Worm (Caenorhabditis elegans) whole organism, L1 larva: Measurements from ENCODE around the gene T05D4.5.
A peak's percentile ranks its signal among the peaks of the same experiment; 100 is the strongest.

Source experiments
- C16A3.4 ChIP-seq: fragments of 150-350 bp; optimal IDR thresholded peaks from 2 replicates; lab custom pipeline; 2014; ENCODE audit warnings: missing biosample characterization, missing genetic modification characterization
- F16B12.6 ChIP-seq: fragments of 150-350 bp; optimal IDR thresholded peaks from 2 replicates; lab custom pipeline; 2014; ENCODE audit warnings: missing biosample characterization, missing genetic modification characterization
- aha-1 ChIP-seq: fragments of 150-350 bp; optimal IDR thresholded peaks from 2 replicates; lab custom pipeline; 2014; ENCODE audit warnings: missing biosample characterization, missing genetic modification characterization
- alr-1 ChIP-seq: fragments of 200-800 bp; sonication (Bioruptor generic); optimal IDR thresholded peaks from 2 replicates; lab custom pipeline; 2018; ENCODE audit warnings: borderline replicate concordance, mild to moderate bottlenecking, missing genetic modification characterization, missing compliant biosample characterization
- ama-1 ChIP-seq: fragments of 150-350 bp; optimal IDR thresholded peaks from 2 replicates; lab custom pipeline; 2014
- blmp-1 ChIP-seq: fragments of 150-350 bp; optimal IDR thresholded peaks from 2 replicates; lab custom pipeline; 2014; ENCODE audit warnings: missing biosample characterization, missing genetic modification characterization
- ceh-63 ChIP-seq: fragments of 200-800 bp; sonication (Bioruptor generic); optimal IDR thresholded peaks from 2 replicates; lab custom pipeline; 2018; ENCODE audit warnings: mild to moderate bottlenecking, missing genetic modification characterization, missing compliant biosample characterization
- ceh-8 ChIP-seq: fragments of 200-800 bp; sonication (Bioruptor generic); optimal IDR thresholded peaks from 2 replicates; lab custom pipeline; 2018; ENCODE audit warnings: mild to moderate bottlenecking, missing genetic modification characterization, moderate library complexity, missing compliant biosample characterization
- ceh-82 ChIP-seq, 3 experiments: fragments of 150-350 bp in 1 of 3; sonication (generic microtip) in 2 of 3; optimal IDR thresholded peaks; 2 replicates each; lab custom pipeline; 2014 to 2017; ENCODE audit warnings: missing biosample characterization in 3 of 3, missing genetic modification characterization in 3 of 3
- efl-3 ChIP-seq: fragments of 200-800 bp; sonication (Bioruptor generic); optimal IDR thresholded peaks from 2 replicates; lab custom pipeline; 2018; ENCODE audit warnings: mild to moderate bottlenecking, missing genetic modification characterization, missing compliant biosample characterization
- egl-27 ChIP-seq, 2 experiments: fragments of 150-350 bp in 1 of 2; sonication (generic microtip); optimal IDR thresholded peaks; 3 replicates each; lab custom pipeline; 2017 to 2018; ENCODE audit warnings: missing biosample characterization in 2 of 2, missing genetic modification characterization in 2 of 2, missing genetic modification reagents in 2 of 2
- elt-2 ChIP-seq: sonication (generic microtip); optimal IDR thresholded peaks from 2 replicates; lab custom pipeline; 2016; ENCODE audit warnings: missing genetic modification characterization, mild to moderate bottlenecking, inconsistent platforms, missing compliant biosample characterization, missing genetic modification reagents
- ets-5 ChIP-seq: fragments of 200-800 bp; sonication (Bioruptor generic); IDR thresholded peaks from 2 replicates; pipeline ENCODE4 v1.3.6; 2022; ENCODE audit warnings: missing genetic modification characterization, missing compliant biosample characterization
- grh-1 ChIP-seq: fragments of 200-800 bp; sonication (Bioruptor generic); IDR thresholded peaks from 2 replicates; pipeline ENCODE4 v1.3.6; 2022; ENCODE audit warnings: missing genetic modification reagents, missing genetic modification characterization, missing compliant biosample characterization
- hlh-4 ChIP-seq: sonication (generic microtip); optimal IDR thresholded peaks from 2 replicates; lab custom pipeline; 2016; ENCODE audit warnings: mild to moderate bottlenecking, missing genetic modification characterization, missing compliant biosample characterization
- irx-1 ChIP-seq: sonication (generic microtip); optimal IDR thresholded peaks from 2 replicates; lab custom pipeline; 2016; ENCODE audit warnings: missing genetic modification characterization, missing compliant biosample characterization
- lin-13 ChIP-seq: fragments of 150-350 bp; optimal IDR thresholded peaks from 2 replicates; lab custom pipeline; 2014; ENCODE audit warnings: missing biosample characterization, missing genetic modification reagents, missing genetic modification characterization
- lin-35 ChIP-seq, 2 experiments: fragments of 150-350 bp; optimal IDR thresholded peaks; 2 replicates each; lab custom pipeline; 2014; ENCODE audit warnings: missing biosample characterization in 2 of 2, missing genetic modification characterization in 2 of 2, missing genetic modification reagents in 2 of 2
- lsy-2 ChIP-seq, 2 experiments: fragments of 150-350 bp; optimal IDR thresholded peaks; 2 replicates each; lab custom pipeline; 2014; ENCODE audit warnings: missing biosample characterization in 2 of 2, missing genetic modification characterization in 2 of 2
- mdl-1 ChIP-seq, 2 experiments: fragments of 150-350 bp; optimal IDR thresholded peaks; 2 replicates each; lab custom pipeline; 2014 to 2017; ENCODE audit warnings: missing biosample characterization in 2 of 2, missing genetic modification characterization in 2 of 2, inconsistent platforms in 1 of 2
- nhr-28 ChIP-seq: fragments of 150-350 bp; optimal IDR thresholded peaks from 2 replicates; lab custom pipeline; 2014; ENCODE audit warnings: missing biosample characterization, missing genetic modification characterization
- nhr-71 ChIP-seq: sonication (generic microtip); optimal IDR thresholded peaks from 2 replicates; lab custom pipeline; 2016; ENCODE audit warnings: mild to moderate bottlenecking, missing genetic modification characterization, moderate library complexity, missing compliant biosample characterization
- nhr-84 ChIP-seq: sonication (generic microtip); optimal IDR thresholded peaks from 2 replicates; lab custom pipeline; 2017; ENCODE audit warnings: missing biosample characterization, missing genetic modification characterization
- nhr-90 ChIP-seq: sonication (generic microtip); optimal IDR thresholded peaks from 2 replicates; lab custom pipeline; 2016; ENCODE audit warnings: mild to moderate bottlenecking, missing genetic modification characterization, missing compliant biosample characterization; ENCODE audit not compliant: poor library complexity
- pqm-1 ChIP-seq: sonication (generic microtip); optimal IDR thresholded peaks from 3 replicates; lab custom pipeline; 2017; ENCODE audit warnings: missing biosample characterization, missing genetic modification characterization
- snu-23 ChIP-seq: sonication (generic microtip); optimal IDR thresholded peaks from 2 replicates; lab custom pipeline; 2016; ENCODE audit warnings: missing genetic modification characterization, missing compliant biosample characterization
- ztf-11 ChIP-seq, 2 experiments: sonication (generic microtip); optimal IDR thresholded peaks; 2 replicates each; lab custom pipeline; 2016 to 2017; ENCODE audit warnings: missing genetic modification characterization in 2 of 2, missing biosample characterization in 1 of 2, missing compliant biosample characterization in 1 of 2
- ztf-4 ChIP-seq: fragments of 150-350 bp; optimal IDR thresholded peaks from 2 replicates; lab custom pipeline; 2014; ENCODE audit warnings: missing biosample characterization, missing genetic modification characterization

T05D4.5 gene

ce11 chrIII:13623014-13623413 lies 42.4 kb downstream of the T05D4.5 start, which contains the start of gene mlc-5:
Gene mlc-5, plus strand, starts transcription at chrIII:13623314.
- TF ChIP-seq ztf-4 (tag; lab: Kevin White, UChicago): no peak
- TF ChIP-seq lin-13 (GFP tag; lab: Kevin White, UChicago): no peak
- TF ChIP-seq ceh-8 (GFP tag; lab: Kevin White, UChicago): no peak
- no peak for TF ChIP-seq nhr-84
- no peak for TF ChIP-seq alr-1 (tag; lab: Kevin White, UChicago)
- TF ChIP-seq egl-27 (tag; optimal IDR thresholded peaks at IDR 0.05; lab: Kevin White, UChicago): no peak
- no peak for TF ChIP-seq lin-35 (GFP tag; optimal IDR thresholded peaks at IDR 0.05; lab: Kevin White, UChicago)
- TF ChIP-seq hlh-4: no peak

ce11 chrIII:13624226-13624625 lies 43.6 kb downstream of the T05D4.5 start, which contains the start of gene taf-9:
Gene taf-9, plus strand, starts transcription at chrIII:13624276.
- TF ChIP-seq ztf-11 (tag; optimal IDR thresholded peaks at IDR 0.05; lab: Kevin White, UChicago) (peak in 1 of 2 experiments; percentile 6), ets-5 (no peak)

- TF ChIP-seq blmp-1 (tag; lab: Kevin White, UChicago) (no peak), elt-2 (tag; lab: Kevin White, UChicago) (peak; percentile 4), F16B12.6 (no peak), snu-23 (GFP tag; lab: Kevin White, UChicago) (no peak), ceh-82 (tag; optimal IDR thresholded peaks at IDR 0.05; lab: Kevin White, UChicago) (no peak), nhr-28 (tag; lab: Kevin White, UChicago) (no peak), aha-1 (tag; lab: Kevin White, UChicago) (no peak), lin-35 (GFP tag; optimal IDR thresholded peaks at IDR 0.05; lab: Kevin White, UChicago) (no peak), nhr-90 (tag; lab: Kevin White, UChicago) (peak; percentile 16), C16A3.4 (tag; lab: Kevin White, UChicago) (no peak), efl-3 (GFP tag; lab: Kevin White, UChicago) (no peak), ama-1 (lab: Kevin White, UChicago) (peak; percentile 26), ceh-63 (peak; percentile 62), ceh-8 (GFP tag; lab: Kevin White, UChicago) (no peak)
Measured at ce11 chrIII:13625650-13626430, 45.2 kb downstream of the T05D4.5 start.

ce11 chrIII:13626692-13627091 lies 46.1 kb downstream of the T05D4.5 start, which contains the start of gene T12D8.5:
Gene T12D8.5, minus strand, starts transcription at chrIII:13626786.
- TF ChIP-seq mdl-1 (tag; optimal IDR thresholded peaks at IDR 0.05; lab: Kevin White, UChicago): peak in 1 of 2 experiments; percentile 31
- TF ChIP-seq irx-1 (tag; lab: Kevin White, UChicago): no peak
- peak; percentile 85 for TF ChIP-seq elt-2 (tag; lab: Kevin White, UChicago)
- TF ChIP-seq nhr-71 (tag; lab: Kevin White, UChicago): peak; percentile 12
- no peak for TF ChIP-seq grh-1 (GFP tag; lab: Robert Waterston, UW)
- peak in 1 of 2 experiments; percentile 27 for TF ChIP-seq lin-35 (GFP tag; optimal IDR thresholded peaks at IDR 0.05; lab: Kevin White, UChicago)

ce11 chrIII:13630708-13631107 lies 50.1 kb downstream of the T05D4.5 start, which contains the start of gene arrd-17:
Gene arrd-17, minus strand, starts transcription at chrIII:13630808.
- TF ChIP-seq lsy-2 (tag; optimal IDR thresholded peaks at IDR 0.05; lab: Kevin White, UChicago) (no peak), pqm-1 (tag; lab: Kevin White, UChicago) (no peak), nhr-28 (tag; lab: Kevin White, UChicago) (no peak)
